Worm (Caenorhabditis elegans) whole organism, L1 larva: Measurements from ENCODE around the gene glb-23.

Experiments
- F16B12.6 ChIP-seq: fragments of 150-350 bp; optimal IDR thresholded peaks from 2 replicates; lab custom pipeline; 2014; ENCODE audit warnings: missing biosample characterization, missing genetic modification characterization
- Y116A8C.19 ChIP-seq: sonication (generic microtip); optimal IDR thresholded peaks from 2 replicates; lab custom pipeline; 2016; ENCODE audit warnings: missing compliant biosample characterization, missing genetic modification characterization, borderline replicate concordance
- aha-1 ChIP-seq: fragments of 150-350 bp; optimal IDR thresholded peaks from 2 replicates; lab custom pipeline; 2014; ENCODE audit warnings: missing biosample characterization, missing genetic modification characterization
- alr-1 ChIP-seq: fragments of 200-800 bp; sonication (Bioruptor generic); optimal IDR thresholded peaks from 2 replicates; lab custom pipeline; 2018; ENCODE audit warnings: borderline replicate concordance, mild to moderate bottlenecking, missing genetic modification characterization, missing compliant biosample characterization
- ceh-82 ChIP-seq, 3 experiments: fragments of 150-350 bp in 1 of 3; sonication (generic microtip) in 2 of 3; optimal IDR thresholded peaks; 2 replicates each; lab custom pipeline; 2014 to 2017; ENCODE audit warnings: missing biosample characterization in 3 of 3, missing genetic modification characterization in 3 of 3
- ceh-88 ChIP-seq: fragments of 200-800 bp; sonication (Bioruptor generic); IDR thresholded peaks from 2 replicates; pipeline ENCODE4 v1.3.6; 2022; ENCODE audit warnings: missing genetic modification characterization, missing compliant biosample characterization
- ces-1 ChIP-seq: fragments of 150-350 bp; optimal IDR thresholded peaks from 2 replicates; lab custom pipeline; 2014; ENCODE audit warnings: missing biosample characterization, missing genetic modification reagents, missing genetic modification characterization
- dpl-1 ChIP-seq, 3 experiments: fragments of 150-350 bp in 2 of 3; sonication (generic microtip) in 1 of 3; optimal IDR thresholded peaks; 2 replicates each; lab custom pipeline; 2014 to 2017; ENCODE audit warnings: missing biosample characterization in 3 of 3, missing genetic modification characterization in 3 of 3, missing genetic modification reagents in 3 of 3
- dsc-1 ChIP-seq: sonication (generic microtip); optimal IDR thresholded peaks from 2 replicates; lab custom pipeline; 2016; ENCODE audit warnings: mild to moderate bottlenecking, missing genetic modification characterization, missing compliant biosample characterization
- efl-1 ChIP-seq, 4 experiments: fragments of 150-350 bp; optimal IDR thresholded peaks in 3 of 4; peaks in 1 of 4; 1 replicate in 1 of 4; 2 replicates in 3 of 4; lab custom pipeline; 2014; ENCODE audit warnings: missing biosample characterization in 2 of 4, missing genetic modification characterization in 2 of 4, missing genetic modification reagents in 2 of 4
- efl-3 ChIP-seq: fragments of 200-800 bp; sonication (Bioruptor generic); optimal IDR thresholded peaks from 2 replicates; lab custom pipeline; 2018; ENCODE audit warnings: mild to moderate bottlenecking, missing genetic modification characterization, missing compliant biosample characterization
- egl-13 ChIP-seq: sonication (generic microtip); optimal IDR thresholded peaks from 2 replicates; lab custom pipeline; 2016; ENCODE audit warnings: missing genotype, missing genetic modification reagents, missing genetic modification characterization, missing compliant biosample characterization
- elt-2 ChIP-seq: sonication (generic microtip); optimal IDR thresholded peaks from 2 replicates; lab custom pipeline; 2016; ENCODE audit warnings: missing genetic modification characterization, mild to moderate bottlenecking, inconsistent platforms, missing compliant biosample characterization, missing genetic modification reagents
- fkh-10 ChIP-seq: sonication (generic microtip); optimal IDR thresholded peaks from 2 replicates; lab custom pipeline; 2017; ENCODE audit warnings: missing biosample characterization, missing genetic modification reagents, missing genetic modification characterization
- fkh-4 ChIP-seq: sonication (generic microtip); optimal IDR thresholded peaks from 2 replicates; lab custom pipeline; 2016; ENCODE audit warnings: missing compliant biosample characterization, missing genetic modification characterization, borderline replicate concordance
- fkh-8 ChIP-seq: sonication (generic microtip); optimal IDR thresholded peaks from 2 replicates; lab custom pipeline; 2016; ENCODE audit warnings: mild to moderate bottlenecking, missing genetic modification characterization, missing compliant biosample characterization
- fos-1 ChIP-seq: fragments of 150-350 bp; optimal IDR thresholded peaks from 2 replicates; lab custom pipeline; 2014; ENCODE audit warnings: missing biosample characterization, missing genetic modification characterization
- irx-1 ChIP-seq: sonication (generic microtip); optimal IDR thresholded peaks from 2 replicates; lab custom pipeline; 2016; ENCODE audit warnings: missing genetic modification characterization, missing compliant biosample characterization
- isw-1 ChIP-seq: fragments of 200-800 bp; sonication (Bioruptor generic); IDR thresholded peaks from 2 replicates; pipeline ENCODE4 v1.3.6; 2022; ENCODE audit warnings: missing genetic modification characterization, missing compliant biosample characterization
- jun-1 ChIP-seq: fragments of 150-350 bp; optimal IDR thresholded peaks from 2 replicates; lab custom pipeline; 2014; ENCODE audit warnings: missing biosample characterization, missing genetic modification reagents, missing genetic modification characterization
- lin-14 ChIP-seq: fragments of 200-800 bp; sonication (Bioruptor generic); optimal IDR thresholded peaks from 2 replicates; lab custom pipeline; 2018; ENCODE audit warnings: mild to moderate bottlenecking, missing genetic modification characterization, moderate library complexity, missing compliant biosample characterization
- lin-15B ChIP-seq: fragments of 150-350 bp; sonication (generic microtip); optimal IDR thresholded peaks from 3 replicates; lab custom pipeline; 2014; ENCODE audit warnings: missing biosample characterization, missing genetic modification characterization
- lin-35 ChIP-seq, 2 experiments: fragments of 150-350 bp; optimal IDR thresholded peaks; 2 replicates each; lab custom pipeline; 2014; ENCODE audit warnings: missing biosample characterization in 2 of 2, missing genetic modification characterization in 2 of 2, missing genetic modification reagents in 2 of 2
- lir-3 ChIP-seq: sonication (generic microtip); optimal IDR thresholded peaks from 2 replicates; lab custom pipeline; 2016; ENCODE audit warnings: mild to moderate bottlenecking, missing genetic modification characterization, moderate library complexity, missing compliant biosample characterization; ENCODE audit not compliant: poor library complexity
- lsy-2 ChIP-seq, 2 experiments: fragments of 150-350 bp; optimal IDR thresholded peaks; 2 replicates each; lab custom pipeline; 2014; ENCODE audit warnings: missing biosample characterization in 2 of 2, missing genetic modification characterization in 2 of 2
- mdl-1 ChIP-seq, 2 experiments: fragments of 150-350 bp; optimal IDR thresholded peaks; 2 replicates each; lab custom pipeline; 2014 to 2017; ENCODE audit warnings: missing biosample characterization in 2 of 2, missing genetic modification characterization in 2 of 2, inconsistent platforms in 1 of 2
- mef-2 ChIP-seq: fragments of 150-350 bp; optimal IDR thresholded peaks from 2 replicates; lab custom pipeline; 2014; ENCODE audit warnings: missing biosample characterization, missing genetic modification characterization
- mep-1 ChIP-seq: fragments of 150-350 bp; optimal IDR thresholded peaks from 2 replicates; lab custom pipeline; 2014; ENCODE audit warnings: missing biosample characterization, missing genetic modification characterization
- nhr-19 ChIP-seq: fragments of 200-800 bp; sonication (Bioruptor generic); conservative IDR thresholded peaks from 2 replicates; pipeline ENCODE4 v1.3.6; 2022; ENCODE audit warnings: missing genetic modification characterization, missing compliant biosample characterization
- nhr-20 ChIP-seq: sonication (generic microtip); optimal IDR thresholded peaks from 2 replicates; lab custom pipeline; 2016; ENCODE audit warnings: mild to moderate bottlenecking, missing genetic modification characterization, missing compliant biosample characterization
- nhr-237 ChIP-seq: fragments of 150-350 bp; optimal IDR thresholded peaks from 2 replicates; lab custom pipeline; 2014; ENCODE audit warnings: missing biosample characterization, missing genetic modification characterization
- nhr-28 ChIP-seq: fragments of 150-350 bp; optimal IDR thresholded peaks from 2 replicates; lab custom pipeline; 2014; ENCODE audit warnings: missing biosample characterization, missing genetic modification characterization
- nhr-47 ChIP-seq: sonication (generic microtip); optimal IDR thresholded peaks from 2 replicates; lab custom pipeline; 2016; ENCODE audit warnings: mild to moderate bottlenecking, missing genetic modification characterization, moderate library complexity, missing compliant biosample characterization
- nhr-71 ChIP-seq: sonication (generic microtip); optimal IDR thresholded peaks from 2 replicates; lab custom pipeline; 2016; ENCODE audit warnings: mild to moderate bottlenecking, missing genetic modification characterization, moderate library complexity, missing compliant biosample characterization
- nhr-77 ChIP-seq: fragments of 150-350 bp; optimal IDR thresholded peaks from 2 replicates; lab custom pipeline; 2014; ENCODE audit warnings: missing biosample characterization, missing genetic modification characterization
- nhr-85 ChIP-seq: sonication (generic microtip); peaks from one replicate; lab custom pipeline; 2016; ENCODE audit warnings: missing genetic modification characterization, inconsistent platforms, missing compliant biosample characterization
- pag-3 ChIP-seq: sonication (generic microtip); optimal IDR thresholded peaks from 2 replicates; lab custom pipeline; 2017; ENCODE audit warnings: missing genetic modification characterization, mild to moderate bottlenecking, missing compliant biosample characterization, antibody characterized with exemption, borderline replicate concordance; ENCODE audit not compliant: insufficient read depth
- pax-3 ChIP-seq: fragments of 200-800 bp; sonication (Bioruptor generic); optimal IDR thresholded peaks from 2 replicates; lab custom pipeline; 2018; ENCODE audit warnings: mild to moderate bottlenecking, missing genetic modification characterization, moderate library complexity, missing compliant biosample characterization
- rnt-1 ChIP-seq: sonication (generic microtip); optimal IDR thresholded peaks from 2 replicates; lab custom pipeline; 2016; ENCODE audit warnings: mild to moderate bottlenecking, missing genetic modification characterization, moderate library complexity, missing compliant biosample characterization
- skn-1 ChIP-seq: fragments of 150-350 bp; optimal IDR thresholded peaks from 2 replicates; lab custom pipeline; 2014; ENCODE audit warnings: missing biosample characterization, missing genetic modification characterization
- snpc-4 ChIP-seq: fragments of 150-350 bp; optimal IDR thresholded peaks from 2 replicates; lab custom pipeline; 2014; ENCODE audit warnings: missing biosample characterization, missing genetic modification characterization
- snu-23 ChIP-seq: sonication (generic microtip); optimal IDR thresholded peaks from 2 replicates; lab custom pipeline; 2016; ENCODE audit warnings: missing genetic modification characterization, missing compliant biosample characterization
- sox-4 ChIP-seq: sonication (generic microtip); optimal IDR thresholded peaks from 2 replicates; lab custom pipeline; 2016; ENCODE audit warnings: missing genetic modification characterization, missing compliant biosample characterization
- swsn-7 ChIP-seq: sonication (generic microtip); optimal IDR thresholded peaks from 2 replicates; lab custom pipeline; 2016; ENCODE audit warnings: missing genetic modification characterization, missing compliant biosample characterization
- tbx-2 ChIP-seq: sonication (generic microtip); optimal IDR thresholded peaks from 2 replicates; lab custom pipeline; 2016; ENCODE audit warnings: missing genetic modification characterization, missing compliant biosample characterization
- unc-30 ChIP-seq: sonication (generic microtip); optimal IDR thresholded peaks from 2 replicates; lab custom pipeline; 2017; ENCODE audit warnings: missing biosample characterization, missing genetic modification characterization
- unc-86 ChIP-seq: sonication (generic microtip); optimal IDR thresholded peaks from 2 replicates; lab custom pipeline; 2016; ENCODE audit warnings: missing genetic modification characterization, missing compliant biosample characterization
- vab-15 ChIP-seq: sonication (generic microtip); optimal IDR thresholded peaks from 2 replicates; lab custom pipeline; 2017; ENCODE audit warnings: missing genotype, mild to moderate bottlenecking, missing genetic modification characterization, missing compliant biosample characterization
- xbp-1 ChIP-seq: sonication (generic microtip); optimal IDR thresholded peaks from 2 replicates; lab custom pipeline; 2016; ENCODE audit warnings: missing genetic modification characterization, missing compliant biosample characterization

glb-23 gene

ce11 chrIV:7230935-7231334, 11.6 kb upstream of the glb-23 start, which contains the start of gene D2024.4:
TSS of gene D2024.4 (plus strand) at chrIV:7231235.
- TF ChIP-seq nhr-28 (tag; lab: Kevin White, UChicago) (no peak), efl-1 (optimal IDR thresholded peaks at IDR 0.05; lab: Kevin White, UChicago) (no peak), efl-1 (GFP tag; optimal IDR thresholded peaks at IDR 0.05 in 1 of 2; lab: Kevin White, UChicago) (peak in 1 of 2 experiments; percentile 61), pax-3 (tag; lab: Kevin White, UChicago) (no peak), ceh-82 (tag; optimal IDR thresholded peaks at IDR 0.05; lab: Kevin White, UChicago) (no peak), unc-86 (tag; lab: Kevin White, UChicago) (no peak), vab-15 (tag; lab: Kevin White, UChicago) (no peak)

ce11 chrIV:7230198-7230597, 10.9 kb upstream of the glb-23 start, which contains the start of gene cap-1:
TSS of gene cap-1 (minus strand) at chrIV:7230223.
- TF ChIP-seq swsn-7 (tag; lab: Kevin White, UChicago) (peak; percentile 61), rnt-1 (tag; lab: Kevin White, UChicago) (peak; percentile 77), Y116A8C.19 (no peak), isw-1 (GFP tag; lab: Robert Waterston, UW) (peak; percentile 32), pag-3 (no peak), elt-2 (peak; percentile 13), nhr-20 (tag; lab: Kevin White, UChicago) (peak; percentile 62), fkh-8 (tag; lab: Kevin White, UChicago) (peak; percentile 68), irx-1 (tag; lab: Kevin White, UChicago) (peak; percentile 11), lin-15B (tag; lab: Kevin White, UChicago) (peak; percentile 69), lsy-2 (tag; optimal IDR thresholded peaks at IDR 0.05; lab: Kevin White, UChicago) (peak; percentile 57 to 87), jun-1 (peak; percentile 20), lin-35 (GFP tag; optimal IDR thresholded peaks at IDR 0.05; lab: Kevin White, UChicago) (peak; percentile 54 to 78), ces-1 (GFP tag; lab: Kevin White, UChicago) (no peak), dpl-1 (GFP tag; optimal IDR thresholded peaks at IDR 0.05; lab: Kevin White, UChicago) (peak; percentile 51 to 69 (median 57)), F16B12.6 (tag; lab: Kevin White, UChicago) (peak; percentile 27), unc-30 (tag; lab: Kevin White, UChicago) (no peak), mdl-1 (tag; optimal IDR thresholded peaks at IDR 0.05; lab: Kevin White, UChicago) (peak in 1 of 2 experiments; percentile 40), tbx-2 (peak; percentile 53), nhr-77 (tag; lab: Kevin White, UChicago) (peak; percentile 49), nhr-19 (GFP tag; lab: Robert Waterston, UW) (0 out of 2 replicates have a peak, but pooled peaks have one; percentile 13), mef-2 (tag; lab: Kevin White, UChicago) (peak; percentile 2), snu-23 (peak; percentile 80), lir-3 (tag; lab: Kevin White, UChicago) (peak; percentile 69), efl-1 (optimal IDR thresholded peaks at IDR 0.05; lab: Kevin White, UChicago) (peak; percentile 67 to 73), efl-1 (GFP tag; optimal IDR thresholded peaks at IDR 0.05 in 1 of 2; lab: Kevin White, UChicago) (peak; percentile 63 to 89), skn-1 (tag; lab: Kevin White, UChicago) (peak; percentile 66), dsc-1 (tag; lab: Kevin White, UChicago) (peak; percentile 39), aha-1 (tag; lab: Kevin White, UChicago) (no peak), sox-4 (tag; lab: Kevin White, UChicago) (no peak), alr-1 (tag; lab: Kevin White, UChicago) (no peak), egl-13 (peak; percentile 47), nhr-47 (tag; lab: Kevin White, UChicago) (peak; percentile 62), nhr-85 (tag; lab: Kevin White, UChicago) (peak; percentile 53), snpc-4 (tag; lab: Kevin White, UChicago) (peak; percentile 46), fkh-4 (tag; lab: Kevin White, UChicago) (no peak), lin-14 (GFP tag; lab: Kevin White, UChicago) (peak; percentile 87), efl-3 (GFP tag; lab: Kevin White, UChicago) (no peak), vab-15 (tag; lab: Kevin White, UChicago) (peak; percentile 35), ceh-88 (GFP tag; lab: Robert Waterston, UW) (no peak; the same call in 1 of the 2 replicates), mep-1 (tag; lab: Kevin White, UChicago) (peak; percentile 89), xbp-1 (tag; lab: Kevin White, UChicago) (peak; percentile 64), fkh-10 (GFP tag; lab: Kevin White, UChicago) (peak; percentile 39), fos-1 (tag; lab: Kevin White, UChicago) (peak; percentile 58), nhr-71 (peak; percentile 78), nhr-237 (tag; lab: Kevin White, UChicago) (peak; percentile 13)
